Worm (Caenorhabditis elegans): Measurements from ENCODE around the gene F59E12.1.
A peak's percentile ranks its signal among the peaks of the same experiment; 100 is the strongest.

Gene F59E12.1

ce11 chrII:5660155-5660554, 5.8 kb downstream of the F59E12.1 start:
- no peak for TF ChIP-seq tra-1 (GFP tag; IDR thresholded peaks at IDR 0.05)
- TF ChIP-seq T26A8.4 (GFP tag; IDR thresholded peaks at IDR 0.05), result no peak
- TF ChIP-seq lin-1 (GFP tag; IDR thresholded peaks at IDR 0.05), result no peak
- TF ChIP-seq aha-1 (tag), result peak; percentile 96
- no peak for TF ChIP-seq hmg-1.1 (GFP tag; IDR thresholded peaks at IDR 0.05)
- no peak for TF ChIP-seq tag-97 (GFP tag; IDR thresholded peaks at IDR 0.05)
- TF ChIP-seq T20F7.1 (GFP tag; optimal IDR thresholded peaks at IDR 0.05), result no peak
- no peak for TF ChIP-seq dve-1 (tag; optimal IDR thresholded peaks at IDR 0.05; ENCODE audit: insufficient read depth)
- TF ChIP-seq lir-3 (tag; optimal IDR thresholded peaks at IDR 0.05), result no peak

- TF ChIP-seq ceh-82 (tag; optimal IDR thresholded peaks at IDR 0.05) (peak; percentile 34), F37D6.2 (tag; optimal IDR thresholded peaks at IDR 0.05) (peak; percentile 70), vab-7 (GFP tag; IDR thresholded peaks at IDR 0.05) (0 out of 2 replicates have a peak, but pooled peaks have one; percentile 42), mdt-29 (GFP tag; IDR thresholded peaks at IDR 0.05) (peak; percentile 65; the same call in 1 of the 2 replicates), mxl-2 (GFP tag; conservative IDR thresholded peaks at IDR 0.05) (no peak), egl-43 (GFP tag; IDR thresholded peaks at IDR 0.05) (peak; percentile 95), spr-1 (tag; optimal IDR thresholded peaks at IDR 0.05) (peak; percentile 81), daf-19 (GFP tag; conservative IDR thresholded peaks at IDR 0.05) (peak; percentile 91), nhr-28 (tag; optimal IDR thresholded peaks at IDR 0.05) (peak; percentile 46), R02D3.7 (tag; optimal IDR thresholded peaks at IDR 0.05) (no peak), lin-15B (tag; optimal IDR thresholded peaks at IDR 0.05) (no peak), madf-5 (GFP tag; IDR thresholded peaks at IDR 0.05) (0 out of 4 replicates have a peak, but pooled peaks of 1 of the 2 experiments have one; percentile 30), fkh-10 (GFP tag; optimal IDR thresholded peaks at IDR 0.05) (peak; percentile 63), lim-7 (GFP tag; IDR thresholded peaks at IDR 0.05) (peak; percentile 69), ama-1 (optimal IDR thresholded peaks at IDR 0.05) (peak; percentile 100), aly-2 (tag; optimal IDR thresholded peaks at IDR 0.05) (no peak), duxl-1 (tag; optimal IDR thresholded peaks at IDR 0.05; ENCODE audit: poor library complexity) (peak; percentile 31), dmd-9 (GFP tag; IDR thresholded peaks at IDR 0.05) (no peak), F44E2.7 (GFP tag; IDR thresholded peaks at IDR 0.05) (0 out of 2 replicates have a peak, but pooled peaks have one; percentile 41), arid-1 (GFP tag; conservative IDR thresholded peaks at IDR 0.05) (peak; percentile 78), nhr-11 (tag; optimal IDR thresholded peaks at IDR 0.05) (peak; percentile 69), nhr-77 (tag; optimal IDR thresholded peaks at IDR 0.05) (peak; percentile 0), mdl-1 (tag; optimal IDR thresholded peaks at IDR 0.05) (peak; percentile 76 to 88), pqm-1 (tag; optimal IDR thresholded peaks at IDR 0.05) (no peak), Y48G9A.11 (GFP tag; IDR thresholded peaks at IDR 0.05) (peak; percentile 30; the same call in 1 of the 2 replicates), php-3 (GFP tag; IDR thresholded peaks at IDR 0.05) (peak; percentile 50; the same call in 1 of the 2 replicates), skn-1 (tag; optimal IDR thresholded peaks at IDR 0.05) (no peak), D1046.2 (GFP tag; IDR thresholded peaks at IDR 0.05) (no peak), madf-9 (GFP tag; conservative IDR thresholded peaks at IDR 0.05) (peak; percentile 67), nhr-25 (tag; optimal IDR thresholded peaks at IDR 0.05; ENCODE audit: borderline replicate concordance, insufficient read depth) (peak; percentile 61), unc-62 (GFP tag; optimal IDR thresholded peaks at IDR 0.05 in 1 of 2) (peak in 1 of 2 experiments; percentile 97), unc-62 (tag; optimal IDR thresholded peaks at IDR 0.05) (no peak), snpc-1.2 (GFP tag; IDR thresholded peaks at IDR 0.05) (peak; percentile 75), aha-1 (tag) (peak; percentile 99), lin-13 (GFP tag; optimal IDR thresholded peaks at IDR 0.05) (peak; percentile 69), snpc-4 (tag; optimal IDR thresholded peaks at IDR 0.05) (no peak), tag-97 (GFP tag; IDR thresholded peaks at IDR 0.05) (no peak), ZK337.2 (GFP tag; IDR thresholded peaks at IDR 0.05) (no peak), zfp-2 (tag; optimal IDR thresholded peaks at IDR 0.05) (no peak), hlh-11 (tag; optimal IDR thresholded peaks at IDR 0.05) (peak; percentile 53), lir-3 (tag; optimal IDR thresholded peaks at IDR 0.05) (peak; percentile 28)
These were observed 6.7 kb downstream of the F59E12.1 start, which contains the start of the genes ift-43 and mdt-26 for ce11 chrII:5660736-5661734. ift-43 (minus strand) TSS chrII:5660786. mdt-26 (plus strand) TSS chrII:5661181.
